Worm (Caenorhabditis elegans) whole organism, young adult: ENCODE measurements around the gene msp-33.

Source experiments
- B0019.2 ChIP-seq: fragments of 200-800 bp; sonication (Bioruptor generic); conservative IDR thresholded peaks from 2 replicates; pipeline ENCODE4 v1.3.6; 2022; ENCODE audit warnings: missing genetic modification reagents, missing genetic modification characterization, missing compliant biosample characterization
- C17E4.6 ChIP-seq: fragments of 200-800 bp; sonication (Bioruptor generic); IDR thresholded peaks from 2 replicates; pipeline ENCODE4 v1.3.6; 2022; ENCODE audit warnings: missing genetic modification reagents, missing genetic modification characterization, missing compliant biosample characterization
- F23B12.7 ChIP-seq: sonication (generic microtip); optimal IDR thresholded peaks from 2 replicates; lab custom pipeline; 2017; ENCODE audit warnings: missing genetic modification characterization, mild to moderate bottlenecking, missing compliant biosample characterization, antibody characterized with exemption, moderate library complexity; ENCODE audit not compliant: insufficient read depth
- F37B4.10 ChIP-seq: fragments of 200-800 bp; sonication (Bioruptor generic); IDR thresholded peaks from 2 replicates; pipeline ENCODE4 v1.3.6; 2022; ENCODE audit warnings: missing genetic modification characterization, missing compliant biosample characterization
- F57C9.4 ChIP-seq: sonication (generic microtip); optimal IDR thresholded peaks from 2 replicates; lab custom pipeline; 2017; ENCODE audit warnings: mild to moderate bottlenecking, missing genetic modification characterization, missing compliant biosample characterization
- K11D2.4 ChIP-seq: fragments of 200-800 bp; sonication (Bioruptor generic); IDR thresholded peaks from 2 replicates; pipeline ENCODE4 v1.3.6; 2022; ENCODE audit warnings: missing genetic modification reagents, missing genetic modification characterization, missing compliant biosample characterization
- Y79H2A.3 ChIP-seq: fragments of 200-800 bp; sonication (Bioruptor generic); conservative IDR thresholded peaks from 2 replicates; pipeline ENCODE4 v1.3.6; 2022; ENCODE audit warnings: missing genetic modification reagents, missing genetic modification characterization, missing compliant biosample characterization
- Y95B8A.8 ChIP-seq: fragments of 200-800 bp; sonication (Bioruptor generic); IDR thresholded peaks from 2 replicates; pipeline ENCODE4 v1.3.6; 2022; ENCODE audit warnings: missing genetic modification reagents, missing genetic modification characterization, missing compliant biosample characterization
- aptf-2 ChIP-seq: fragments of 200-800 bp; sonication (Bioruptor generic); conservative IDR thresholded peaks from 2 replicates; pipeline ENCODE4 v1.3.6; 2022; ENCODE audit warnings: missing genetic modification reagents, missing genetic modification characterization, missing compliant biosample characterization
- attf-5 ChIP-seq: fragments of 200-800 bp; sonication (Bioruptor generic); optimal IDR thresholded peaks from 2 replicates; lab custom pipeline; 2018; ENCODE audit warnings: mild to moderate bottlenecking, missing genetic modification characterization, missing compliant biosample characterization
- cebp-1 ChIP-seq, 2 experiments: fragments of 200-800 bp in 1 of 2; sonication (Bioruptor generic) in 1 of 2; sonication (generic microtip) in 1 of 2; IDR thresholded peaks in 1 of 2; optimal IDR thresholded peaks in 1 of 2; 2 replicates each; pipeline versions ENCODE4 v1.3.6 to Lab custom; 2017 to 2022; ENCODE audit warnings: missing compliant biosample characterization in 2 of 2, missing genetic modification characterization in 2 of 2, mild to moderate bottlenecking in 1 of 2, missing genetic modification reagents in 1 of 2, moderate library complexity in 1 of 2
- cebp-2 ChIP-seq: fragments of 200-800 bp; sonication (Bioruptor generic); IDR thresholded peaks from 2 replicates; pipeline ENCODE4 v1.3.6; 2022; ENCODE audit warnings: missing genetic modification characterization, missing compliant biosample characterization
- ceh-27 ChIP-seq: fragments of 200-800 bp; sonication (Bioruptor generic); optimal IDR thresholded peaks from 2 replicates; lab custom pipeline; 2018; ENCODE audit warnings: mild to moderate bottlenecking, missing genetic modification characterization, moderate library complexity, missing compliant biosample characterization
- ceh-40 ChIP-seq: fragments of 200-800 bp; sonication (Bioruptor generic); IDR thresholded peaks from 2 replicates; pipeline ENCODE4 v1.3.6; 2022; ENCODE audit warnings: missing genetic modification characterization, missing compliant biosample characterization
- egrh-3 ChIP-seq: fragments of 200-800 bp; sonication (Bioruptor generic); IDR thresholded peaks from 2 replicates; pipeline ENCODE4 v1.3.6; 2022; ENCODE audit warnings: missing genetic modification reagents, missing genetic modification characterization, missing compliant biosample characterization
- ets-4 ChIP-seq: fragments of 200-800 bp; sonication (Bioruptor generic); optimal IDR thresholded peaks from 2 replicates; lab custom pipeline; 2018; ENCODE audit warnings: mild to moderate bottlenecking, missing genetic modification characterization, missing compliant biosample characterization
- fkh-3 ChIP-seq: sonication (generic microtip); optimal IDR thresholded peaks from 2 replicates; lab custom pipeline; 2016; ENCODE audit warnings: mild to moderate bottlenecking, missing genetic modification characterization, missing compliant biosample characterization
- hlh-12 ChIP-seq: sonication (generic microtip); optimal IDR thresholded peaks from 2 replicates; lab custom pipeline; 2016; ENCODE audit warnings: missing genetic modification characterization, missing compliant biosample characterization
- hsf-1 ChIP-seq: fragments of 200-800 bp; sonication (Bioruptor generic); IDR thresholded peaks from 2 replicates; pipeline ENCODE4 v1.3.6; 2022; ENCODE audit warnings: missing genetic modification reagents, missing genetic modification characterization, missing compliant biosample characterization
- let-526 ChIP-seq: fragments of 200-800 bp; sonication (Bioruptor generic); IDR thresholded peaks from 2 replicates; pipeline ENCODE4 v1.3.6; 2022; ENCODE audit warnings: missing genetic modification reagents, missing genetic modification characterization, missing compliant biosample characterization
- lin-26 ChIP-seq: fragments of 200-800 bp; sonication (Bioruptor generic); IDR thresholded peaks from 2 replicates; pipeline ENCODE4 v1.3.6; 2022; ENCODE audit warnings: missing genetic modification reagents, missing genetic modification characterization, missing compliant biosample characterization
- lsl-1 ChIP-seq: fragments of 200-800 bp; sonication (Bioruptor generic); optimal IDR thresholded peaks from 2 replicates; lab custom pipeline; 2018; ENCODE audit warnings: mild to moderate bottlenecking, missing genetic modification characterization, moderate library complexity, missing compliant biosample characterization
- lsy-27 ChIP-seq: sonication (generic microtip); optimal IDR thresholded peaks from 2 replicates; lab custom pipeline; 2017; ENCODE audit warnings: missing genetic modification characterization, mild to moderate bottlenecking, missing compliant biosample characterization, antibody characterized with exemption, missing genotype, borderline replicate concordance; ENCODE audit not compliant: insufficient read depth
- madf-6 ChIP-seq: fragments of 200-800 bp; sonication (Bioruptor generic); IDR thresholded peaks from 2 replicates; pipeline ENCODE4 v1.3.6; 2022; ENCODE audit warnings: missing genetic modification reagents, missing genetic modification characterization, missing compliant biosample characterization
- nfya-1 ChIP-seq: sonication (generic microtip); optimal IDR thresholded peaks from 2 replicates; lab custom pipeline; 2017; ENCODE audit warnings: antibody characterized with exemption, missing compliant biosample characterization, missing genetic modification characterization, borderline replicate concordance; ENCODE audit not compliant: insufficient read depth
- nfya-2 ChIP-seq: fragments of 200-800 bp; sonication (Bioruptor generic); IDR thresholded peaks from 2 replicates; pipeline ENCODE4 v1.3.6; 2022; ENCODE audit warnings: missing genetic modification reagents, missing genetic modification characterization, missing compliant biosample characterization
- nfyb-1 ChIP-seq: fragments of 200-800 bp; sonication (Bioruptor generic); IDR thresholded peaks from 2 replicates; pipeline ENCODE4 v1.3.6; 2022; ENCODE audit warnings: missing genetic modification reagents, missing genetic modification characterization, missing compliant biosample characterization
- pbrm-1 ChIP-seq: fragments of 200-800 bp; sonication (Bioruptor generic); IDR thresholded peaks from 2 replicates; pipeline ENCODE4 v1.3.6; 2022; ENCODE audit warnings: missing genetic modification reagents, missing genetic modification characterization, missing compliant biosample characterization
- pha-4 ChIP-seq: fragments of 150-350 bp; sonication (generic microtip); optimal IDR thresholded peaks from 2 replicates; lab custom pipeline; 2014; ENCODE audit warnings: missing biosample characterization, missing genetic modification reagents, missing genetic modification characterization
- sdz-38 ChIP-seq: sonication (generic microtip); optimal IDR thresholded peaks from 2 replicates; lab custom pipeline; 2016; ENCODE audit warnings: missing genotype, missing genetic modification characterization, missing compliant biosample characterization
- sea-2 ChIP-seq: fragments of 200-800 bp; sonication (Bioruptor generic); IDR thresholded peaks from 2 replicates; pipeline ENCODE4 v1.3.6; 2022; ENCODE audit warnings: missing genetic modification characterization, missing compliant biosample characterization
- snpc-1.1 ChIP-seq: sonication (generic microtip); optimal IDR thresholded peaks from 2 replicates; lab custom pipeline; 2017; ENCODE audit warnings: missing genetic modification characterization, mild to moderate bottlenecking, missing compliant biosample characterization, antibody characterized with exemption, moderate library complexity, missing genotype, missing genetic modification reagents; ENCODE audit not compliant: insufficient read depth
- tbx-9 ChIP-seq: sonication (generic microtip); optimal IDR thresholded peaks from 2 replicates; lab custom pipeline; 2016; ENCODE audit warnings: borderline replicate concordance, missing genetic modification characterization, inconsistent platforms, missing compliant biosample characterization
- tlf-1 ChIP-seq: fragments of 200-800 bp; sonication (Bioruptor generic); optimal IDR thresholded peaks from 2 replicates; lab custom pipeline; 2018; ENCODE audit warnings: mild to moderate bottlenecking, missing genetic modification characterization, missing compliant biosample characterization
- unc-130 ChIP-seq: sonication (generic microtip); optimal IDR thresholded peaks from 2 replicates; lab custom pipeline; 2016; ENCODE audit warnings: missing genetic modification reagents, missing genetic modification characterization, missing compliant biosample characterization
- xnd-1 ChIP-seq: sonication (generic microtip); optimal IDR thresholded peaks from 2 replicates; lab custom pipeline; 2016; ENCODE audit warnings: missing genotype, missing genetic modification reagents, missing genetic modification characterization, missing compliant biosample characterization
- zim-3 ChIP-seq: sonication (generic microtip); optimal IDR thresholded peaks from 2 replicates; lab custom pipeline; 2017; ENCODE audit warnings: mild to moderate bottlenecking, missing genetic modification characterization, moderate library complexity, missing compliant biosample characterization
- ztf-18 ChIP-seq: sonication (generic microtip); optimal IDR thresholded peaks from 2 replicates; lab custom pipeline; 2016; ENCODE audit warnings: missing genotype, mild to moderate bottlenecking, missing genetic modification characterization, missing compliant biosample characterization
- ztf-22 ChIP-seq: fragments of 200-800 bp; sonication (Bioruptor generic); optimal IDR thresholded peaks from 2 replicates; lab custom pipeline; 2018; ENCODE audit warnings: mild to moderate bottlenecking, missing genetic modification characterization, moderate library complexity, missing compliant biosample characterization
- ztf-6 ChIP-seq: fragments of 200-800 bp; sonication (Bioruptor generic); IDR thresholded peaks from 2 replicates; pipeline ENCODE4 v1.3.6; 2022; ENCODE audit warnings: missing genetic modification reagents, missing genetic modification characterization, missing compliant biosample characterization

msp-33 gene

ce11 chrII:4857086-4857485 lies 35.4 kb downstream of the msp-33 start (continued):
- TF ChIP-seq hsf-1 (GFP tag; lab: Robert Waterston, UW) (no peak), egrh-3 (GFP tag; lab: Robert Waterston, UW) (no peak), xnd-1 (tag; lab: Kevin White, UChicago) (no peak), cebp-2 (GFP tag; lab: Robert Waterston, UW) (no peak), lsl-1 (GFP tag; lab: Kevin White, UChicago) (no peak), tbx-9 (tag; lab: Kevin White, UChicago) (no peak), C17E4.6 (GFP tag; lab: Robert Waterston, UW) (no peak), tlf-1 (GFP tag; lab: Kevin White, UChicago) (no peak), nfya-1 (no peak), hlh-12 (tag; lab: Kevin White, UChicago) (no peak), Y79H2A.3 (GFP tag; lab: Robert Waterston, UW) (no peak), Y95B8A.8 (no peak), zim-3 (tag; lab: Kevin White, UChicago) (no peak), F57C9.4 (tag; lab: Kevin White, UChicago) (no peak), nfya-2 (no peak)

ce11 chrII:4856113-4856512 lies 36.4 kb downstream of the msp-33 start:
- peak; percentile 39 for TF ChIP-seq attf-5 (GFP tag; lab: Kevin White, UChicago)
- TF ChIP-seq F23B12.7 (tag; lab: Kevin White, UChicago), result no peak
- 0 out of 2 replicates have a peak, but pooled peaks have one; percentile 12 for TF ChIP-seq pbrm-1 (GFP tag; lab: Robert Waterston, UW)
- TF ChIP-seq F37B4.10 (GFP tag; lab: Robert Waterston, UW), result no peak
- TF ChIP-seq nfyb-1 (GFP tag; lab: Robert Waterston, UW), result 0 out of 2 replicates have a peak, but pooled peaks have one; percentile 46
- no peak for TF ChIP-seq lsy-27
- TF ChIP-seq lin-26 (GFP tag; lab: Robert Waterston, UW), result 0 out of 2 replicates have a peak, but pooled peaks have one; percentile 13
- TF ChIP-seq ceh-40 (GFP tag; lab: Robert Waterston, UW), result no peak
- no peak for TF ChIP-seq ets-4 (GFP tag; lab: Kevin White, UChicago)
- TF ChIP-seq cebp-1 (GFP tag; IDR thresholded peaks at IDR 0.05; lab: Robert Waterston, UW), result peak; percentile 96
- TF ChIP-seq cebp-1 (tag; optimal IDR thresholded peaks at IDR 0.05; lab: Kevin White, UChicago), result peak; percentile 99
- no peak for TF ChIP-seq sdz-38 (tag; lab: Kevin White, UChicago)
- TF ChIP-seq let-526 (GFP tag; lab: Robert Waterston, UW), result peak; percentile 24; the same call in 1 of the 2 replicates

- no peak for TF ChIP-seq ztf-18 (tag; lab: Kevin White, UChicago)
- 0 out of 2 replicates have a peak, but pooled peaks have one; percentile 19 for TF ChIP-seq K11D2.4 (GFP tag; lab: Robert Waterston, UW)
These were observed 37.0 kb downstream of the msp-33 start for ce11 chrII:4855489-4855888.

ce11 chrII:4854761-4855160 lies 37.7 kb downstream of the msp-33 start:
- TF ChIP-seq cebp-1 (GFP tag; IDR thresholded peaks at IDR 0.05; lab: Robert Waterston, UW) (no peak), cebp-1 (tag; optimal IDR thresholded peaks at IDR 0.05; lab: Kevin White, UChicago) (peak; percentile 66), ceh-27 (no peak)

- no peak for TF ChIP-seq ztf-22
- TF ChIP-seq unc-130 (GFP tag; lab: Kevin White, UChicago), result peak; percentile 75
- TF ChIP-seq cebp-2 (GFP tag; lab: Robert Waterston, UW), result no peak
- TF ChIP-seq F37B4.10 (GFP tag; lab: Robert Waterston, UW), result no peak
- TF ChIP-seq pbrm-1 (GFP tag; lab: Robert Waterston, UW), result peak; percentile 91
- TF ChIP-seq lsy-27, result no peak
- no peak for TF ChIP-seq fkh-3 (tag; lab: Kevin White, UChicago)
- TF ChIP-seq madf-6, result peak; percentile 95
- TF ChIP-seq ceh-27, result peak; percentile 83
- TF ChIP-seq B0019.2 (GFP tag; lab: Robert Waterston, UW), result peak; percentile 32; the same call in 1 of the 2 replicates
- TF ChIP-seq C17E4.6 (GFP tag; lab: Robert Waterston, UW), result peak; percentile 88
- no peak for TF ChIP-seq sea-2
- no peak for TF ChIP-seq aptf-2
- TF ChIP-seq ztf-6 (GFP tag; lab: Robert Waterston, UW), result no peak
- TF ChIP-seq snpc-1.1 (tag; lab: Kevin White, UChicago), result peak; percentile 28
- TF ChIP-seq pha-4 (tag; lab: Kevin White, UChicago), result peak; percentile 94
These were observed 40.8 kb downstream of the msp-33 start, which contains the start of gene dnj-9 for ce11 chrII:4851594-4852106. TSS of gene dnj-9 (plus strand) at chrII:4852056.
